Worm (Caenorhabditis elegans) whole organism, L1 larva: ENCODE results near the gene F58F9.6.

Experiments used
- ama-1 ChIP-seq: fragments of 150-350 bp; optimal IDR thresholded peaks from 2 replicates; lab custom pipeline; 2014
- efl-3 ChIP-seq: fragments of 200-800 bp; sonication (Bioruptor generic); optimal IDR thresholded peaks from 2 replicates; lab custom pipeline; 2018; ENCODE audit warnings: mild to moderate bottlenecking, missing genetic modification characterization, missing compliant biosample characterization
- egl-27 ChIP-seq, 2 experiments: fragments of 150-350 bp in 1 of 2; sonication (generic microtip); optimal IDR thresholded peaks; 3 replicates each; lab custom pipeline; 2017 to 2018; ENCODE audit warnings: missing biosample characterization in 2 of 2, missing genetic modification characterization in 2 of 2, missing genetic modification reagents in 2 of 2
- fkh-8 ChIP-seq: sonication (generic microtip); optimal IDR thresholded peaks from 2 replicates; lab custom pipeline; 2016; ENCODE audit warnings: mild to moderate bottlenecking, missing genetic modification characterization, missing compliant biosample characterization
- hpl-2 ChIP-seq: fragments of 150-350 bp; optimal IDR thresholded peaks from 2 replicates; lab custom pipeline; 2014; ENCODE audit warnings: missing biosample characterization, missing genetic modification reagents, missing genetic modification characterization
- lir-3 ChIP-seq: sonication (generic microtip); optimal IDR thresholded peaks from 2 replicates; lab custom pipeline; 2016; ENCODE audit warnings: mild to moderate bottlenecking, missing genetic modification characterization, moderate library complexity, missing compliant biosample characterization; ENCODE audit not compliant: poor library complexity
- lsy-2 ChIP-seq, 2 experiments: fragments of 150-350 bp; optimal IDR thresholded peaks; 2 replicates each; lab custom pipeline; 2014; ENCODE audit warnings: missing biosample characterization in 2 of 2, missing genetic modification characterization in 2 of 2
- nhr-237 ChIP-seq: fragments of 150-350 bp; optimal IDR thresholded peaks from 2 replicates; lab custom pipeline; 2014; ENCODE audit warnings: missing biosample characterization, missing genetic modification characterization
- skn-1 ChIP-seq: fragments of 150-350 bp; optimal IDR thresholded peaks from 2 replicates; lab custom pipeline; 2014; ENCODE audit warnings: missing biosample characterization, missing genetic modification characterization
- sox-4 ChIP-seq: sonication (generic microtip); optimal IDR thresholded peaks from 2 replicates; lab custom pipeline; 2016; ENCODE audit warnings: missing genetic modification characterization, missing compliant biosample characterization
- vab-15 ChIP-seq: sonication (generic microtip); optimal IDR thresholded peaks from 2 replicates; lab custom pipeline; 2017; ENCODE audit warnings: missing genotype, mild to moderate bottlenecking, missing genetic modification characterization, missing compliant biosample characterization
- ztf-11 ChIP-seq, 2 experiments: sonication (generic microtip); optimal IDR thresholded peaks; 2 replicates each; lab custom pipeline; 2016 to 2017; ENCODE audit warnings: missing genetic modification characterization in 2 of 2, missing biosample characterization in 1 of 2, missing compliant biosample characterization in 1 of 2
- ztf-4 ChIP-seq: fragments of 150-350 bp; optimal IDR thresholded peaks from 2 replicates; lab custom pipeline; 2014; ENCODE audit warnings: missing biosample characterization, missing genetic modification characterization

DNA sequence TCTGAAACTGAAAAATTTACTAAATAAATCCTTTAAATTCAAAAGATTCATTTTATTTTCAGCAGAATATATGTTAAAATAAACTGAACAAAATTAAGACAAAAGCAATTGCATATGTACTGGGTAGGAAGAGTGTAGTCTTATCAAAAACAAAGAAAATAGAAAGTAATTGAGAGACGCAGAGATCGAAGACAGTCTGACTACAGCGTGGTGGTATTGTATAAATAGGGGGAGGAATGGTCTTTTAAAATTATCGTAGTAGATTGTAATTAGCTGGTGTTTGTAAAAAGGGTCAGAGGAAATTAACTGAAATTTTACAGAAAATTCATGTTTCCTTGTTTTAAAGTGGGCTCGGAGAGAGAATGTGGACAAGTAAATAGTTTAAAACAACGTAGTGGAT lies 11.1 kb upstream of the F58F9.6 start, which contains the start of gene acox-3:
- TF ChIP-seq egl-27 (tag; optimal IDR thresholded peaks at IDR 0.05; lab: Kevin White, UChicago): no peak
- no peak for TF ChIP-seq ztf-11 (tag; optimal IDR thresholded peaks at IDR 0.05; lab: Kevin White, UChicago)
- TF ChIP-seq sox-4 (tag; lab: Kevin White, UChicago): no peak
- peak in 1 of 2 experiments; percentile 7 for TF ChIP-seq lsy-2 (tag; optimal IDR thresholded peaks at IDR 0.05; lab: Kevin White, UChicago)
- no peak for TF ChIP-seq ztf-4 (tag; lab: Kevin White, UChicago)
- TF ChIP-seq vab-15: no peak
- no peak for TF ChIP-seq lir-3
- TF ChIP-seq fkh-8 (tag; lab: Kevin White, UChicago): no peak
- TF ChIP-seq efl-3 (GFP tag; lab: Kevin White, UChicago): no peak
- TF ChIP-seq hpl-2: no peak
- TF ChIP-seq ama-1: no peak
- no peak for TF ChIP-seq nhr-237 (tag; lab: Kevin White, UChicago)
- TF ChIP-seq skn-1 (tag; lab: Kevin White, UChicago): no peak
